Worm (Caenorhabditis elegans) whole organism, dauer: ENCODE results near the gene skih-2.

ENCODE experiments used
- unc-62 ChIP-seq: sonication (generic microtip); optimal IDR thresholded peaks from 2 replicates; lab custom pipeline; 2017; ENCODE audit warnings: missing biosample characterization, missing genetic modification reagents, missing genetic modification characterization

skih-2 gene

ce11 chrIV:11119972-11120562, 22.1 kb downstream of the skih-2 start:
- TF ChIP-seq unc-62 = no peak

DNA sequence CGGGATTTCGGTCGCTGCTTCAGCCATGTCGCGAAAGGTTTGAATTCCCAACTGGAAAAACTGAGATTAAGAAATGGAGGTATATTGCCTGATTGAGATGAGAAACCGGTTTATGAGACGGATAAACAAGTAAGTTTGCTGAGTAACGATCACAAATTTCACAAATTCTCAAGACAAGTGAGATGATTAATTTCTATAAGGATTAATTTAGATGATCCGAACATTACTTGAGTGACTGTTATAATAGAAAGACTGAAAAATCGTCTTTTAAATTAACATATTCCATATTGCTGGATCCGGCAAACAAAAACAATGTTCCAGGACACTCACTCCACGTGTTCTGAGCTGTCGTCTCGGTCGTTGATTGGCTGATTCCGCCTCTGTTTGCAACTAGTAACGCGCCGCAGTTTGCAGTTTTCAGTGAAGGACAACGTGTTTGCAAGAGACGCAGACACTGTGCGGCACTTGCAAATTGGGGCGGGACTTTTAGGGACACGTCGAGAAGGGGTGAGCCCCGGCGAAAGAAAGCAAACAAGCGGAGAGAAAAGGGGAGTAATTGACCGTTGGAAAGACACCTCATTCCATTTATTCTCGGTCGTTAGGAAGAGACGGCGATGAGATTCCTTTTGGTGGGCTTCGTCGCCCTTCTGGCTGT, 23.2 kb downstream of the skih-2 start, which contains the start of the genes imp-2 and enpl-1:
Gene imp-2 (minus strand): TSS at position 51 of the 655 bp plus-strand sequence.
Gene enpl-1 (plus strand): TSS at position 462 of the 655 bp plus-strand sequence.
- no peak for TF ChIP-seq unc-62

ce11 chrIV:11112641-11113040, 29.5 kb downstream of the skih-2 start, which contains the start of gene clc-9:
Gene clc-9, plus strand, starts transcription at chrIV:11112941.
- no peak for TF ChIP-seq unc-62

- no peak for TF ChIP-seq unc-62
Measured at ce11 chrIV:11111898-11112297, 30.3 kb downstream of the skih-2 start.

DNA sequence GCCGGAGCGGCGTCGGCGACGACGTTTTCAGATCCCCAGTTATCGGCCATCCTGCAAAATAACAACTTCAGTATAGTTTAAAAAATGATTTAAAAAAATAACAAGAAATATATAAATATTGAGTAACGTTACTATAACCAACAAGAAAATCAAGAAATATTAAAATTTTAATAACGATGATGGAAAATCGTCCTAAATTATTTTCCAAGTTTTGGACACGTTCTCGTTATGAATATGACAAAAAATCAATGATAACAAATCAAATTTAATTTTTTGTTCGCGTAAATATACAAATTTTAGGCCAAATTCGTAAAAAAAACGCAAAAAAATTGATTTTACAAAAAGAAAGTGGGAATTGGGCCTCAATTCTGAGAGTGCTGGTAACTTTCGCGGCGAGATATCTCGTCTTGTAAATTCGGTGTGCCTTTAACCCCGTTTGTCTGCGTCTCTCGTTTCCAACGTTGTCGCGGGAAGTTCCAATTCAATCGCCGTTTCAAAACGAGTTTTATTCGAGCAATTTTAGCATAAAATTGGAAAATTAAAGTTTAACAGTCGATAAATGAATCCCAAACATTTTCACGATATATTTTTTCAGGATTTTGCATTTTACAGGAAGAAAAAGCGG, 31.1 kb downstream of the skih-2 start, which contains the start of gene rps-5:
Gene rps-5 (minus strand): TSS at position 51 of the 625 bp plus-strand sequence.
- no peak for TF ChIP-seq unc-62

DNA sequence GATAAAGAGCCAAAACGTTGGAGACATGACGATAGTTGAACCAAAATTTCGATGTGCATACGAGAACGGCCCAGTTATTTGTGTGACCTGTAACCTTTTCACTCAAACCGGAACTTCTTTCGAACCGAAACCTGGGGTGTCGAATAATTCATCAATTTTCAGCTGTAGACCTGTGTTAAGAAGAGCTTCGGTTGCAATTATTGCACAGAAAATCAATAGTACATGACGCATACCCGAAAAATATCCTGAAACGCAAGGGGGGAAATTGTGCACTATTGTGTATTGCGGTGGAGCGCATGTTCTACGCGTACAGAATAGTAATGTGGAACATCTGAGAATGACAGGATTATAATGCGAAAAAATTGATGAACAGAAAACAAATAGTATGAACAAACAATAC, 32.4 kb downstream of the skih-2 start, which contains the start of gene pigk-1:
Gene pigk-1 (minus strand): TSS at position 248 of the 400 bp plus-strand sequence.
- TF ChIP-seq unc-62 = no peak

DNA sequence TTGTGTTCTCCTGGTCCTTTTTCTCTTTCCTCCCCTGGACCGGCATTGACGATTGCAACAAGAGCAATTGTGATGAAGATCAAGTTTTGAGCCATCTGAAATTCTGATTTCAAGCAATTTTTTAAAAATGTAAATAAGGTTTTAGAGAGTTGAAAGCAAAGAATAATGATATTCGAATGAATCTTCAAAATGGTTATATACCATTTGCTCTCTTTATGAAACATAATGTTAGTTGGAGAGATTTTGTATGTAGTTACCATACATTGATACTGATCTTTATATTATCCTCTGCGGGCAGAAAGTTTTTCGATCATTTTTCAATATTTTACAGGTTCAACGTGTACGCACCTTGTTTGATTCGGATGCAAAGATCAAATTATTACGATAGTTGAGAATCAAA, 36.4 kb downstream of the skih-2 start, which contains the start of gene srlf-24:
Gene srlf-24 (minus strand): TSS at position 101 of the 400 bp plus-strand sequence.
- TF ChIP-seq unc-62 = no peak

DNA sequence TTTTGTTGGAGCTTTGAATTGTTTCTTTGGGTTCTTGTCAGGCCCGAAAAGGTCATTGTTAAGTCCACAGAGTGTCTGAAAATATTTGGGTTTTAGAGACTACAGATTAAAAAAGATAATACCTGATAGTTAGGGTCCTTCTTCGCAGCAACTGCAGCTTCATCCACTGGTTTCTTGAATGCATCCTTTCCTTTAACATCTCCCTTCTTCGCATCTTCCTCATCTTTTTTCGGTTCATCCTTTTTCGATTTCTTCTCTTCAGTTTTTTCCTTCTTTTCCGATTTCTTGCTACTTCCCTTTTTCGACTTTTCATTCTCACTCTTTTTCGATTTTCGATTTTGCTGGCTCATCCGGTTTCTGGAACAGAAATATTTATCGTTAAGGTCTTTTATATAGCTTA, 38.7 kb downstream of the skih-2 start:
- TF ChIP-seq unc-62 = no peak

DNA sequence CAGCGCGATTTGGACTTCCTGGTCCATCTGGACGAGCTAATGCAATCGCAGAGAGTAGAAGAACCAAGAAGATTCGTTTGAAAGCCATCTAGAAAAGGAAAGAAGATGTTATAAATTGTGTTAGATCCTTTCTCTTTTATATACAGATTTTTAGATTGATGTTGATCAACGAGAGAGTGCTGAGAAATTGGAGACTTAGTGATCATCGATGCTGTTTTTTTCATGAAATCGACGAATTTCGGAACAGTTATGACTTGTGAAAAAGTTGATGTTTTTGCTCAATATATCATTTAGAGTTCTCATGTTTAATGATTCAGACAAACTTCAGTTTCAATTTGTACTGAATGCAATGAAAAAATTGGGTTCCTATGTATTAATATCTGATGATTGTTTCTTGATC, 39.6 kb downstream of the skih-2 start, which contains the start of gene srlf-17:
Gene srlf-17 (minus strand): TSS at position 101 of the 400 bp plus-strand sequence.
- TF ChIP-seq unc-62 = no peak

- no peak for TF ChIP-seq unc-62
Measured at ce11 chrIV:11101383-11101782, 40.8 kb downstream of the skih-2 start, which contains the start of gene srlf-18. Gene srlf-18, minus strand, starts transcription at chrIV:11101483.

ce11 chrIV:11100271-11100670, 41.9 kb downstream of the skih-2 start, which contains the start of gene str-3:
Gene str-3, minus strand, starts transcription at chrIV:11100371.
- TF ChIP-seq unc-62 = no peak

ce11 chrIV:11097795-11098194, 44.4 kb downstream of the skih-2 start, which contains the start of gene M7.12:
Gene M7.12, minus strand, starts transcription at chrIV:11097982.
- no peak for TF ChIP-seq unc-62

ce11 chrIV:11094974-11095373, 47.2 kb downstream of the skih-2 start, which contains the start of gene M7.8:
Gene M7.8, minus strand, starts transcription at chrIV:11095085.
- TF ChIP-seq unc-62 = no peak

ce11 chrIV:11094052-11094451, 48.1 kb downstream of the skih-2 start:
- TF ChIP-seq unc-62 = no peak

ce11 chrIV:11092502-11093080, 49.6 kb downstream of the skih-2 start, which contains the start of gene bcc-1:
Gene bcc-1, minus strand, starts transcription at chrIV:11092552.
- no peak for TF ChIP-seq unc-62

DNA sequence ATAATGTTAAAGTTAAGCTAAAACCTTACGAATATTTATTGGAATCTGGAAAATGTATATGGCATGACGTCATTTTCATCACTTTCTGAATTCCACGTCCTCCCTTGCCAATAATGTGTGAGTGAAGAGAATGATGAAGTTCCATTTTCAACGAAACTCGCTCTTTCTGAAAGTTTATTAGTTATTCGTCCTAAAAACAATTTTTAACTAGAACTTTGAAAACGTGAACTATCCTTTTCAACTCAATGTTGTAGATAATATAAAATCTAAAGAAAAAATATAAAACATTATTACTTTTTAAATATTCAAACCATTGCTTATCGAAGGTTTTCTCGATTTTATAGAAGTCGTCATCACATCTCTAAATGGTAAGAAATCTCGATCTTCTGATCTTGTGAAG, 52.6 kb downstream of the skih-2 start, which contains the start of gene M7.7:
Gene M7.7 (plus strand): TSS at position 301 of the 400 bp plus-strand sequence.
- no peak for TF ChIP-seq unc-62
